Fruit fly (Drosophila melanogaster) whole organism: ENCODE results near the gene CG8142.

Experiments
- CG8478 ChIP-seq: fragments of >200 bp; optimal IDR thresholded peaks from 2 replicates; lab custom pipeline; 2018; ENCODE audit warnings: inconsistent platforms
- Dll ChIP-seq: fragments of >200 bp; optimal IDR thresholded peaks from 2 replicates; lab custom pipeline; 2017
- EcR ChIP-seq, 2 experiments: fragments of >200 bp; optimal IDR thresholded peaks; 2 replicates each; lab custom pipeline; 2017; ENCODE audit warnings: missing biosample characterization in 2 of 2, missing genetic modification characterization in 2 of 2, missing genetic modification reagents in 2 of 2
- pan ChIP-seq: fragments of >200 bp; optimal IDR thresholded peaks from 2 replicates; lab custom pipeline; 2017
- psq ChIP-seq: fragments of >200 bp; optimal IDR thresholded peaks from 2 replicates; lab custom pipeline; 2017
- usp ChIP-seq: fragments of >200 bp; optimal IDR thresholded peaks from 2 replicates; lab custom pipeline; 2017; ENCODE audit warnings: missing biosample characterization, missing genetic modification characterization, mixed read lengths

Gene CG8142

dm6 chrX:17880269-17880889 lies 35.9 kb upstream of the CG8142 start:
- no peak for TF ChIP-seq usp
- no peak for TF ChIP-seq EcR (GFP tag; optimal IDR thresholded peaks at IDR 0.05; lab: Kevin White, UChicago)
- TF ChIP-seq pan, result no peak
- TF ChIP-seq Dll, result no peak
- no peak for TF ChIP-seq psq (lab: Kevin White, UChicago)
- TF ChIP-seq CG8478 (lab: Kevin White, UChicago), result no peak

dm6 chrX:17879211-17879897 lies 34.9 kb upstream of the CG8142 start:
- TF ChIP-seq usp, result no peak
- TF ChIP-seq CG8478 (lab: Kevin White, UChicago), result no peak
- no peak for TF ChIP-seq psq (lab: Kevin White, UChicago)
- no peak for TF ChIP-seq pan
- TF ChIP-seq Dll, result no peak
- TF ChIP-seq EcR (GFP tag; optimal IDR thresholded peaks at IDR 0.05; lab: Kevin White, UChicago), result no peak

dm6 chrX:17878632-17879033 lies 34.1 kb upstream of the CG8142 start:
- TF ChIP-seq CG8478 (lab: Kevin White, UChicago) (no peak), pan (no peak), Dll (peak; percentile 51), psq (lab: Kevin White, UChicago) (no peak), usp (no peak), EcR (GFP tag; optimal IDR thresholded peaks at IDR 0.05; lab: Kevin White, UChicago) (peak; percentile 65 to 89)

- TF ChIP-seq CG8478 (lab: Kevin White, UChicago) (no peak), psq (lab: Kevin White, UChicago) (no peak), EcR (GFP tag; optimal IDR thresholded peaks at IDR 0.05; lab: Kevin White, UChicago) (no peak), Dll (no peak)
These were observed 33.5 kb upstream of the CG8142 start for dm6 chrX:17877974-17878373.

dm6 chrX:17876518-17876917 lies 32.0 kb upstream of the CG8142 start:
- TF ChIP-seq EcR (GFP tag; optimal IDR thresholded peaks at IDR 0.05; lab: Kevin White, UChicago) (no peak), psq (lab: Kevin White, UChicago) (no peak), usp (no peak), CG8478 (lab: Kevin White, UChicago) (no peak), Dll (no peak), pan (no peak)

- TF ChIP-seq Dll, result no peak
- TF ChIP-seq psq (lab: Kevin White, UChicago), result no peak
These were observed 31.2 kb upstream of the CG8142 start for dm6 chrX:17875695-17876094.

dm6 chrX:17875014-17875589 lies 30.6 kb upstream of the CG8142 start:
- no peak for TF ChIP-seq usp
- TF ChIP-seq pan, result peak; percentile 54

- no peak for TF ChIP-seq pan
- no peak for TF ChIP-seq Dll
- no peak for TF ChIP-seq usp
- no peak for TF ChIP-seq psq (lab: Kevin White, UChicago)
- TF ChIP-seq EcR (GFP tag; optimal IDR thresholded peaks at IDR 0.05; lab: Kevin White, UChicago), result peak in 1 of 2 experiments; percentile 55
These were observed 28.8 kb upstream of the CG8142 start for dm6 chrX:17873329-17873728.

dm6 chrX:17872310-17872709 lies 27.8 kb upstream of the CG8142 start:
- TF ChIP-seq EcR (GFP tag; optimal IDR thresholded peaks at IDR 0.05; lab: Kevin White, UChicago) (no peak), Dll (no peak)

- TF ChIP-seq psq (lab: Kevin White, UChicago) (no peak), pan (no peak), CG8478 (lab: Kevin White, UChicago) (no peak)
These were observed 26.3 kb upstream of the CG8142 start for dm6 chrX:17870614-17871394.

dm6 chrX:17865103-17865502 lies 20.6 kb upstream of the CG8142 start:
- TF ChIP-seq pan (no peak), CG8478 (lab: Kevin White, UChicago) (no peak), Dll (no peak), psq (lab: Kevin White, UChicago) (no peak), usp (no peak), EcR (GFP tag; optimal IDR thresholded peaks at IDR 0.05; lab: Kevin White, UChicago) (no peak)

dm6 chrX:17860711-17861110 lies 16.2 kb upstream of the CG8142 start, which contains the start of the genes Arp8 and CG6769:
TSS of gene Arp8 (minus strand) at chrX:17860800.
TSS of gene CG6769 (plus strand) at chrX:17861002.
- TF ChIP-seq psq (lab: Kevin White, UChicago) (no peak), pan (no peak), usp (no peak), EcR (GFP tag; optimal IDR thresholded peaks at IDR 0.05; lab: Kevin White, UChicago) (no peak), Dll (no peak), CG8478 (lab: Kevin White, UChicago) (no peak)

- TF ChIP-seq CG8478 (lab: Kevin White, UChicago), result no peak
- no peak for TF ChIP-seq pan
- no peak for TF ChIP-seq psq (lab: Kevin White, UChicago)
- TF ChIP-seq Dll, result no peak
- no peak for TF ChIP-seq usp
- TF ChIP-seq EcR (GFP tag; optimal IDR thresholded peaks at IDR 0.05; lab: Kevin White, UChicago), result no peak
These were observed 13.3 kb upstream of the CG8142 start for dm6 chrX:17857809-17858208.
